Fruit fly (Drosophila melanogaster) whole organism, pupa: ENCODE measurements around the gene CG43249.

ENCODE experiments used
- CG10348 ChIP-seq: fragments of 200-800 bp; sonication (Bioruptor generic); IDR thresholded peaks from 2 replicates; pipeline ENCODE4 v1.3.6; 2022; ENCODE audit warnings: missing biosample characterization, missing genetic modification characterization
- CG12605 ChIP-seq: fragments of 200-800 bp; sonication (Bioruptor generic); IDR thresholded peaks from 2 replicates; pipeline ENCODE4 v1.3.6; 2022; ENCODE audit warnings: missing biosample characterization, missing genetic modification characterization
- CG13204 ChIP-seq: fragments of 200-800 bp; sonication (Bioruptor generic); optimal IDR thresholded peaks from 2 replicates; lab custom pipeline; 2018; ENCODE audit warnings: missing biosample characterization, mild to moderate bottlenecking, missing genetic modification characterization, moderate library complexity
- CG14655 ChIP-seq: fragments of 200-800 bp; sonication (Bioruptor generic); optimal IDR thresholded peaks from 3 replicates; lab custom pipeline; 2017; ENCODE audit warnings: mild to moderate bottlenecking, missing biosample characterization, missing genetic modification reagents, missing genetic modification characterization
- CG15710 ChIP-seq: fragments of 200-800 bp; sonication (Bioruptor generic); optimal IDR thresholded peaks from 2 replicates; lab custom pipeline; 2018; ENCODE audit warnings: missing biosample characterization, mild to moderate bottlenecking, missing genetic modification characterization, moderate library complexity
- CG17806 ChIP-seq: fragments of 200-800 bp; sonication (Bioruptor generic); optimal IDR thresholded peaks from 2 replicates; lab custom pipeline; 2018; ENCODE audit warnings: missing biosample characterization, mild to moderate bottlenecking, missing genetic modification characterization, moderate library complexity
- CG32121 ChIP-seq: fragments of 200-800 bp; sonication (Bioruptor generic); IDR thresholded peaks from 2 replicates; pipeline ENCODE4 v1.3.6; 2022; ENCODE audit warnings: missing biosample characterization, missing genetic modification characterization
- CG34367 ChIP-seq: fragments of 200-800 bp; sonication (Bioruptor generic); optimal IDR thresholded peaks from 2 replicates; lab custom pipeline; 2018; ENCODE audit warnings: missing biosample characterization, mild to moderate bottlenecking, missing genetic modification characterization
- CG4496 ChIP-seq: fragments of 200-800 bp; sonication (Bioruptor generic); IDR thresholded peaks from 3 replicates; pipeline ENCODE4 v1.3.6; 2022; ENCODE audit warnings: missing biosample characterization, missing genetic modification characterization
- CG8159 ChIP-seq: fragments of 200-800 bp; sonication (Bioruptor generic); optimal IDR thresholded peaks from 3 replicates; lab custom pipeline; 2018; ENCODE audit warnings: missing biosample characterization, mild to moderate bottlenecking, missing genetic modification characterization, moderate library complexity
- CG8301 ChIP-seq: fragments of 200-800 bp; sonication (Bioruptor generic); optimal IDR thresholded peaks from 2 replicates; lab custom pipeline; 2018; ENCODE audit warnings: missing biosample characterization, mild to moderate bottlenecking, missing genetic modification characterization
- CG9948 ChIP-seq: fragments of 200-800 bp; sonication (Bioruptor generic); optimal IDR thresholded peaks from 2 replicates; lab custom pipeline; 2018; ENCODE audit warnings: missing biosample characterization, mild to moderate bottlenecking, missing genetic modification characterization, moderate library complexity
- D1 ChIP-seq: fragments of 200-800 bp; sonication (Bioruptor generic); optimal IDR thresholded peaks from 2 replicates; lab custom pipeline; 2018; ENCODE audit warnings: missing biosample characterization, mild to moderate bottlenecking, missing genetic modification characterization, moderate library complexity
- EcR ChIP-seq: fragments of 200-800 bp; sonication (Bioruptor generic); optimal IDR thresholded peaks from 3 replicates; lab custom pipeline; 2019; ENCODE audit warnings: missing biosample characterization, missing genetic modification characterization, mild to moderate bottlenecking, moderate library complexity, missing genetic modification reagents
- Ets98B ChIP-seq: fragments of 200-800 bp; sonication (Bioruptor generic); IDR thresholded peaks from 2 replicates; pipeline ENCODE4 v1.3.6; 2022; ENCODE audit warnings: missing biosample characterization, missing genetic modification characterization
- Pif1A ChIP-seq: fragments of 200-800 bp; sonication (Bioruptor generic); optimal IDR thresholded peaks from 3 replicates; lab custom pipeline; 2016; ENCODE audit warnings: missing biosample characterization, missing genetic modification characterization
- Pif1B ChIP-seq: fragments of 200-800 bp; sonication (Bioruptor generic); optimal IDR thresholded peaks from 3 replicates; lab custom pipeline; 2016; ENCODE audit warnings: missing biosample characterization, missing genetic modification characterization
- Snoo ChIP-seq: fragments of 200-800 bp; sonication (Bioruptor generic); optimal IDR thresholded peaks from 3 replicates; lab custom pipeline; 2017; ENCODE audit warnings: missing biosample characterization, mild to moderate bottlenecking, missing genetic modification characterization, inconsistent platforms
- fd96Ca ChIP-seq: fragments of 200-800 bp; sonication (Bioruptor generic); IDR thresholded peaks from 3 replicates; pipeline ENCODE4 v1.3.6; 2022; ENCODE audit warnings: missing biosample characterization, missing genetic modification characterization
- gl ChIP-seq: fragments of 200-800 bp; sonication (Bioruptor generic); optimal IDR thresholded peaks from 2 replicates; lab custom pipeline; 2018; ENCODE audit warnings: missing biosample characterization, mild to moderate bottlenecking, missing genetic modification characterization
- rn ChIP-seq: fragments of 200-800 bp; sonication (Bioruptor generic); IDR thresholded peaks from 2 replicates; pipeline ENCODE4 v1.3.6; 2022; ENCODE audit warnings: missing biosample characterization, missing genetic modification characterization

CG43249 gene

DNA sequence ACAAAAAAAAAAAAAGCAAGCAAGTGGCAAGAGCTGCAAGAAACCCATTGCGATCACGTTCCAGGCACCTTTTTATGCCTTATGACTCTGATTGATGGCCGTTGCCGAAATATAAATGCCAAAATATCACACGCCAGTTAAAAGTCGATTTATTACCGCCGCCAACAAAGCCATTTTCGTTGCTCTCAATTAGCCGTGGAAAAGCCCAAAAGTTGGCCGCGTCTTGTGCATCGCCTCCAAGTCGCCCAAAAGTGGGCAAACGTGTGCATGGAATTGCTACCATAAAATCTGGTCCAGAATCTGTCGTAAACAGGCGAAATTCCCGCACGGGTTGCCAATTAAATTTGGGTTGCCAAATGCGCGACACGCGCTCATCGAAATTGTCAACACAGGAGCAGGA, 12.4 kb upstream of the CG43249 start:
- peak; percentile 48 for TF ChIP-seq Ets98B
- peak; percentile 19; the same call in 1 of the 3 replicates for TF ChIP-seq fd96Ca
- TF ChIP-seq CG4496 (GFP tag; lab: Robert Waterston, UW), result peak; percentile 13; the same call in 1 of the 3 replicates
- no peak for TF ChIP-seq CG8301 (tag; lab: Kevin White, UChicago)

dm6 chr3L:16295447-16295846, 8.6 kb upstream of the CG43249 start, which contains the start of gene CG4962:
Gene CG4962 (minus strand): TSS chr3L:16295547.
- no peak for TF ChIP-seq rn (GFP tag; lab: Robert Waterston, UW)
- TF ChIP-seq D1, result no peak
- no peak for TF ChIP-seq CG32121 (GFP tag; lab: Robert Waterston, UW)
- no peak for TF ChIP-seq gl (tag; lab: Kevin White, UChicago)
- no peak for TF ChIP-seq CG34367 (tag; lab: Kevin White, UChicago)
- TF ChIP-seq EcR (GFP tag; lab: Kevin White, UChicago), result no peak
- TF ChIP-seq CG10348 (GFP tag; lab: Robert Waterston, UW), result no peak
- TF ChIP-seq Snoo (tag; lab: Kevin White, UChicago), result no peak
- no peak for TF ChIP-seq Pif1B (GFP tag; lab: Kevin White, UChicago)
- no peak for TF ChIP-seq CG9948 (tag; lab: Kevin White, UChicago)
- no peak for TF ChIP-seq CG8301 (tag; lab: Kevin White, UChicago)
- TF ChIP-seq Pif1A (GFP tag; lab: Kevin White, UChicago), result no peak
- TF ChIP-seq fd96Ca, result no peak

DNA sequence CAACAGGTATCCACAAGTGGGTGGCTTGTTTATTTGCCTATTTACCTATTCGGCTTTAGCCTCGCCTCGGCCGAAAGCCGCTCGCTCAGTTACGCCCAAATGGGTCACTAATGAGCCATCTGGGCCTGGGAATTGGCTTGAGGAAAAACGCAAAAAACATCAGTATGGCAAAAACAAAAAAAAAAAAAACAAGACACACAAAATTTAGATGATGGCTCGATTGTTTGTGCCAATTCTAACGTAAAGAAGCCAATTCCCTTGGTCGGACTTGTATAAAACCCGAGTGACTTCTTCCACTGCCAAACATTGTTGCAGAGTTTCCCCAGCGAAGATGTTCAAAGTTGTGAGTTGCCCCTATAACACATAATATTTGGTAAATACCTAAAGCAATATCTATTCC, 2.9 kb upstream of the CG43249 start, which contains the start of gene CG4982:
TSS of gene CG4982 (plus strand) at position 301 of the 400 bp plus-strand sequence.
- TF ChIP-seq CG34367 (tag; lab: Kevin White, UChicago) (no peak), CG17806 (no peak), CG14655 (GFP tag; lab: Kevin White, UChicago) (no peak), D1 (no peak), EcR (GFP tag; lab: Kevin White, UChicago) (no peak), CG10348 (GFP tag; lab: Robert Waterston, UW) (no peak), gl (tag; lab: Kevin White, UChicago) (no peak), CG15710 (no peak), CG8159 (tag; lab: Kevin White, UChicago) (no peak), fd96Ca (no peak)

DNA sequence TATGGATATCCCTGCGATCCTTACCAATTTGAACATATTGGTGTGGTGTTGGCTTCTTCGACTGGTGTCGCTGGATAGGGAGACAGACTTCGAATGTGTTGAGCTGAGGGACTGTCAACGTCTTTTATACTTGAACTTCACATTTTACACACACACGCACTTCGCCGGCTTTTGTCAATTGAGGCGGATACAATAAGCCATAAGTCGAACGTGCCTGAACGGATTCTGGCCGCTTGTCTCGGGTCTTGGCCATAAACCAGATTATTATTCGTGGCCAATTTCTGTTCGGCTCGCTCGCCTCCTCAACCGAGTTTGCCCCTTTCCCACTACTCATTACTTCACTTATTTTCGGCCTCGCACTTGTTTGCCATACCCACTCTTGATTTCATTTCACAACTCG, 1.0 kb upstream of the CG43249 start, which contains the start of gene CG13044:
TSS of gene CG13044 (minus strand) at position 101 of the 400 bp plus-strand sequence.
- TF ChIP-seq CG34367 (tag; lab: Kevin White, UChicago) (no peak), Pif1A (GFP tag; lab: Kevin White, UChicago) (no peak), CG13204 (no peak), fd96Ca (no peak), gl (tag; lab: Kevin White, UChicago) (no peak), CG4496 (GFP tag; lab: Robert Waterston, UW) (no peak), Snoo (tag; lab: Kevin White, UChicago) (no peak), CG8301 (tag; lab: Kevin White, UChicago) (no peak), CG10348 (GFP tag; lab: Robert Waterston, UW) (no peak), CG14655 (GFP tag; lab: Kevin White, UChicago) (no peak)

- no peak for TF ChIP-seq Snoo (tag; lab: Kevin White, UChicago)
Observed at dm6 chr3L:16305820-16306650, 2.0 kb downstream of the CG43249 start, which contains the start of the genes CG13043 and CG13063. Gene CG13043 (minus strand): TSS chr3L:16305870. Gene CG13063 (plus strand): TSS chr3L:16306600.

dm6 chr3L:16308380-16308779, 4.3 kb downstream of the CG43249 start, which contains the start of gene CG13042:
Gene CG13042 (minus strand): TSS chr3L:16308480.
- TF ChIP-seq CG13204 (no peak), CG10348 (GFP tag; lab: Robert Waterston, UW) (no peak), CG4496 (GFP tag; lab: Robert Waterston, UW) (0 out of 3 replicates have a peak, but pooled peaks have one; percentile 37)

dm6 chr3L:16309972-16310371, 5.9 kb downstream of the CG43249 start:
- TF ChIP-seq CG15710 (no peak), CG10348 (GFP tag; lab: Robert Waterston, UW) (peak; percentile 51), CG34367 (tag; lab: Kevin White, UChicago) (no peak), CG17806 (peak; percentile 9), rn (GFP tag; lab: Robert Waterston, UW) (peak; percentile 42; the same call in 1 of the 2 replicates), CG14655 (GFP tag; lab: Kevin White, UChicago) (peak; percentile 78), Snoo (tag; lab: Kevin White, UChicago) (no peak), Pif1B (GFP tag; lab: Kevin White, UChicago) (no peak), EcR (GFP tag; lab: Kevin White, UChicago) (no peak), CG4496 (GFP tag; lab: Robert Waterston, UW) (peak; percentile 86), CG32121 (GFP tag; lab: Robert Waterston, UW) (peak; percentile 48; the same call in 1 of the 2 replicates), D1 (no peak), CG12605 (GFP tag; lab: Robert Waterston, UW) (no peak), fd96Ca (peak; percentile 89), CG13204 (no peak), CG8301 (tag; lab: Kevin White, UChicago) (peak; percentile 74), gl (tag; lab: Kevin White, UChicago) (no peak), Ets98B (peak; percentile 84), CG8159 (tag; lab: Kevin White, UChicago) (no peak), CG9948 (tag; lab: Kevin White, UChicago) (no peak), Pif1A (GFP tag; lab: Kevin White, UChicago) (peak; percentile 13)
